Worm (Caenorhabditis elegans): ENCODE results near the gene Y73B6BL.12.

Gene Y73B6BL.12

ce11 chrIV:6307439-6307838 lies 9.8 kb downstream of the Y73B6BL.12 start, which contains the start of gene csp-2:
Gene csp-2 (plus strand): TSS chrIV:6307739.
- TF ChIP-seq unc-39 (tag; optimal IDR thresholded peaks at IDR 0.05) (no peak), unc-62 (GFP tag; optimal IDR thresholded peaks at IDR 0.05) (no peak), zag-1 (tag; optimal IDR thresholded peaks at IDR 0.05) (no peak), sem-4 (tag; optimal IDR thresholded peaks at IDR 0.05) (no peak), R02D3.7 (tag; optimal IDR thresholded peaks at IDR 0.05) (no peak), ceh-82 (tag; optimal IDR thresholded peaks at IDR 0.05) (no peak), sma-3 (GFP tag; optimal IDR thresholded peaks at IDR 0.05) (no peak), nhr-23 (tag; optimal IDR thresholded peaks at IDR 0.05) (no peak), nhr-6 (tag; optimal IDR thresholded peaks at IDR 0.05) (no peak), unc-55 (GFP tag; optimal IDR thresholded peaks at IDR 0.05) (no peak), snpc-4 (tag; optimal IDR thresholded peaks at IDR 0.05) (no peak), F13H6.1 (tag; optimal IDR thresholded peaks at IDR 0.05) (no peak), nhr-11 (tag; optimal IDR thresholded peaks at IDR 0.05) (no peak), C34F6.9 (tag; optimal IDR thresholded peaks at IDR 0.05) (no peak), nhr-25 (tag; optimal IDR thresholded peaks at IDR 0.05) (no peak), ZK546.5 (tag; optimal IDR thresholded peaks at IDR 0.05) (no peak), gmeb-1 (tag; optimal IDR thresholded peaks at IDR 0.05) (no peak), mab-5 (tag; optimal IDR thresholded peaks at IDR 0.05) (no peak), nhr-12 (tag; optimal IDR thresholded peaks at IDR 0.05) (no peak), mdl-1 (tag; optimal IDR thresholded peaks at IDR 0.05) (no peak)

- TF ChIP-seq mdl-1 (tag; optimal IDR thresholded peaks at IDR 0.05), result no peak
- no peak for TF ChIP-seq skn-1 (tag; optimal IDR thresholded peaks at IDR 0.05)
- TF ChIP-seq sma-9 (GFP tag; optimal IDR thresholded peaks at IDR 0.05), result no peak
- no peak for TF ChIP-seq sma-9 (tag; optimal IDR thresholded peaks at IDR 0.05)
- no peak for TF ChIP-seq mab-5 (tag; optimal IDR thresholded peaks at IDR 0.05)
- no peak for TF ChIP-seq ztf-4 (tag; optimal IDR thresholded peaks at IDR 0.05)
- TF ChIP-seq elt-3 (tag; optimal IDR thresholded peaks at IDR 0.05), result no peak
- TF ChIP-seq sem-4 (tag; optimal IDR thresholded peaks at IDR 0.05), result no peak
Measured at ce11 chrIV:6303642-6304041, 13.6 kb downstream of the Y73B6BL.12 start, which contains the start of gene srv-25. Gene srv-25 (minus strand): TSS chrIV:6303742.

- no peak for TF ChIP-seq nhr-77 (tag; optimal IDR thresholded peaks at IDR 0.05)
- no peak for TF ChIP-seq Y55F3AM.14 (GFP tag; optimal IDR thresholded peaks at IDR 0.05)
- no peak for TF ChIP-seq ZK546.5 (tag; optimal IDR thresholded peaks at IDR 0.05)
- no peak for TF ChIP-seq peb-1 (tag; optimal IDR thresholded peaks at IDR 0.05)
Measured at ce11 chrIV:6301764-6302163, 15.5 kb downstream of the Y73B6BL.12 start, which contains the start of gene srv-26. Gene srv-26 (minus strand): TSS chrIV:6301864.

- TF ChIP-seq lin-11 (tag; optimal IDR thresholded peaks at IDR 0.05) (no peak), R02D3.7 (tag; optimal IDR thresholded peaks at IDR 0.05) (no peak), nhr-11 (tag; optimal IDR thresholded peaks at IDR 0.05) (no peak), lin-39 (tag; optimal IDR thresholded peaks at IDR 0.05) (no peak), Y55F3AM.14 (GFP tag; optimal IDR thresholded peaks at IDR 0.05) (no peak), elt-1 (tag; optimal IDR thresholded peaks at IDR 0.05) (no peak), ztf-11 (tag; optimal IDR thresholded peaks at IDR 0.05) (no peak), lsy-2 (tag; optimal IDR thresholded peaks at IDR 0.05) (no peak), nhr-129 (tag; optimal IDR thresholded peaks at IDR 0.05) (no peak)
Measured at ce11 chrIV:6299523-6299922, 17.7 kb downstream of the Y73B6BL.12 start.

ce11 chrIV:6298253-6298652 lies 19.0 kb downstream of the Y73B6BL.12 start, which contains the start of gene srv-27:
Gene srv-27 (minus strand): TSS chrIV:6298353.
- TF ChIP-seq nhr-237 (tag; optimal IDR thresholded peaks at IDR 0.05), result no peak
- TF ChIP-seq unc-55 (GFP tag; optimal IDR thresholded peaks at IDR 0.05), result no peak
- TF ChIP-seq lin-39 (tag; optimal IDR thresholded peaks at IDR 0.05), result no peak
- no peak for TF ChIP-seq mdl-1 (tag; optimal IDR thresholded peaks at IDR 0.05)
- no peak for TF ChIP-seq nhr-23 (tag; optimal IDR thresholded peaks at IDR 0.05)
- TF ChIP-seq mab-5 (tag; optimal IDR thresholded peaks at IDR 0.05), result no peak
- TF ChIP-seq sem-4 (tag; optimal IDR thresholded peaks at IDR 0.05), result no peak
- TF ChIP-seq peb-1 (tag; optimal IDR thresholded peaks at IDR 0.05), result no peak
- no peak for TF ChIP-seq Y55F3AM.14 (GFP tag; optimal IDR thresholded peaks at IDR 0.05)
- no peak for TF ChIP-seq nhr-12 (tag; optimal IDR thresholded peaks at IDR 0.05)
- TF ChIP-seq zag-1 (tag; optimal IDR thresholded peaks at IDR 0.05), result no peak
- no peak for TF ChIP-seq ztf-11 (tag; optimal IDR thresholded peaks at IDR 0.05)
- no peak for TF ChIP-seq aly-2 (tag; optimal IDR thresholded peaks at IDR 0.05)
